Worm (Caenorhabditis elegans): ENCODE results near the gene clhm-1.

clhm-1 gene

ce11 chrII:6913309-6913708 lies 42.5 kb upstream of the clhm-1 start, which contains the start of gene cyn-10 (continued):
- TF ChIP-seq ceh-88 (GFP tag; IDR thresholded peaks at IDR 0.05): peak; percentile 88
- TF ChIP-seq aha-1 (tag; optimal IDR thresholded peaks at IDR 0.05): no peak
- peak; percentile 93 for TF ChIP-seq swsn-7 (tag; optimal IDR thresholded peaks at IDR 0.05)
- TF ChIP-seq unc-62 (GFP tag; optimal IDR thresholded peaks at IDR 0.05): no peak
- TF ChIP-seq sox-4 (tag; optimal IDR thresholded peaks at IDR 0.05): peak; percentile 95
- TF ChIP-seq irx-1 (tag; optimal IDR thresholded peaks at IDR 0.05): peak; percentile 98
- no peak for TF ChIP-seq pag-3 (tag; optimal IDR thresholded peaks at IDR 0.05; ENCODE audit: borderline replicate concordance, insufficient read depth)
- peak; percentile 94 for TF ChIP-seq nhr-71 (tag; optimal IDR thresholded peaks at IDR 0.05)
- TF ChIP-seq ces-1 (GFP tag; optimal IDR thresholded peaks at IDR 0.05): no peak
- peak; percentile 98 for TF ChIP-seq fkh-4 (tag; optimal IDR thresholded peaks at IDR 0.05; ENCODE audit: borderline replicate concordance)
- TF ChIP-seq ztf-11 (tag; optimal IDR thresholded peaks at IDR 0.05): peak in 1 of 2 experiments; percentile 99
- peak; percentile 44 for TF ChIP-seq snpc-4 (tag; optimal IDR thresholded peaks at IDR 0.05)
- peak; percentile 84 for TF ChIP-seq unc-130 (tag; optimal IDR thresholded peaks at IDR 0.05)
- TF ChIP-seq hlh-17 (GFP tag; optimal IDR thresholded peaks at IDR 0.05; ENCODE audit: borderline replicate concordance): peak; percentile 87

ce11 chrII:6909568-6910122 lies 38.8 kb upstream of the clhm-1 start, which contains the start of gene asm-1:
Gene asm-1 (plus strand): TSS chrII:6910072.
- no peak for TF ChIP-seq Y116A8C.19 (tag; optimal IDR thresholded peaks at IDR 0.05; ENCODE audit: borderline replicate concordance)
- peak; percentile 47 for TF ChIP-seq nhr-71 (tag; optimal IDR thresholded peaks at IDR 0.05)
- TF ChIP-seq elt-2 (tag; optimal IDR thresholded peaks at IDR 0.05): peak; percentile 52
- no peak for TF ChIP-seq C04F5.9 (tag; optimal IDR thresholded peaks at IDR 0.05)
- no peak for TF ChIP-seq isw-1 (GFP tag; IDR thresholded peaks at IDR 0.05)
- no peak for TF ChIP-seq lsy-2 (tag; optimal IDR thresholded peaks at IDR 0.05)
- TF ChIP-seq lin-14 (GFP tag; optimal IDR thresholded peaks at IDR 0.05): peak; percentile 8
- no peak for TF ChIP-seq sox-4 (tag; optimal IDR thresholded peaks at IDR 0.05)
- no peak for TF ChIP-seq nhr-85 (tag)
- peak in 2 of 6 experiments; percentile 49 to 67 for TF ChIP-seq elt-3 (tag; optimal IDR thresholded peaks at IDR 0.05)
- peak; percentile 18 for TF ChIP-seq mep-1 (tag; optimal IDR thresholded peaks at IDR 0.05)
- TF ChIP-seq pax-3 (tag; optimal IDR thresholded peaks at IDR 0.05): no peak
- no peak for TF ChIP-seq snpc-4 (tag; optimal IDR thresholded peaks at IDR 0.05)
- TF ChIP-seq lin-35 (GFP tag; optimal IDR thresholded peaks at IDR 0.05): peak in 1 of 2 experiments; percentile 26
- TF ChIP-seq hlh-4 (tag; optimal IDR thresholded peaks at IDR 0.05): no peak
- TF ChIP-seq nhr-20 (tag; optimal IDR thresholded peaks at IDR 0.05): peak; percentile 34
- TF ChIP-seq aha-1 (tag; optimal IDR thresholded peaks at IDR 0.05): no peak
- no peak for TF ChIP-seq xbp-1 (tag; optimal IDR thresholded peaks at IDR 0.05)
- no peak for TF ChIP-seq sup-37 (GFP tag; optimal IDR thresholded peaks at IDR 0.05)
- no peak for TF ChIP-seq unc-86 (tag; optimal IDR thresholded peaks at IDR 0.05)
- TF ChIP-seq aly-2 (tag; optimal IDR thresholded peaks at IDR 0.05): no peak
- TF ChIP-seq zag-1 (tag; optimal IDR thresholded peaks at IDR 0.05): no peak
- no peak for TF ChIP-seq unc-98 (GFP tag; IDR thresholded peaks at IDR 0.05)

- no peak for TF ChIP-seq nhr-19 (GFP tag; conservative IDR thresholded peaks at IDR 0.05)
- peak; percentile 67 for TF ChIP-seq pag-3 (tag; optimal IDR thresholded peaks at IDR 0.05; ENCODE audit: borderline replicate concordance, insufficient read depth)
- no peak for TF ChIP-seq efl-1 (optimal IDR thresholded peaks at IDR 0.05)
- peak; percentile 13 to 84 for TF ChIP-seq efl-1 (GFP tag; optimal IDR thresholded peaks at IDR 0.05 in 1 of 2)
- no peak for TF ChIP-seq elt-2 (tag; optimal IDR thresholded peaks at IDR 0.05)
- no peak for TF ChIP-seq ceh-63 (GFP tag; optimal IDR thresholded peaks at IDR 0.05)
- TF ChIP-seq elt-3 (tag; optimal IDR thresholded peaks at IDR 0.05): peak in 2 of 6 experiments; percentile 3 to 49
- TF ChIP-seq ceh-8 (GFP tag; optimal IDR thresholded peaks at IDR 0.05): no peak
- no peak for TF ChIP-seq fkh-4 (tag; optimal IDR thresholded peaks at IDR 0.05; ENCODE audit: borderline replicate concordance)
- no peak for TF ChIP-seq C34B4.2 (tag; optimal IDR thresholded peaks at IDR 0.05)
- no peak for TF ChIP-seq ztf-11 (tag; optimal IDR thresholded peaks at IDR 0.05)
- peak in 2 of 3 experiments; percentile 5 to 21 for TF ChIP-seq dpl-1 (GFP tag; optimal IDR thresholded peaks at IDR 0.05)
- TF ChIP-seq nhr-71 (tag; optimal IDR thresholded peaks at IDR 0.05): peak; percentile 2
- no peak for TF ChIP-seq fkh-10 (GFP tag; optimal IDR thresholded peaks at IDR 0.05)
- TF ChIP-seq efl-3 (GFP tag; optimal IDR thresholded peaks at IDR 0.05): no peak
- TF ChIP-seq mef-2 (tag; optimal IDR thresholded peaks at IDR 0.05): no peak
- no peak for TF ChIP-seq mab-9 (GFP tag; IDR thresholded peaks at IDR 0.05)
- no peak for TF ChIP-seq xbp-1 (tag; optimal IDR thresholded peaks at IDR 0.05)
- no peak for TF ChIP-seq Y116A8C.19 (tag; optimal IDR thresholded peaks at IDR 0.05; ENCODE audit: borderline replicate concordance)
- TF ChIP-seq hpl-2 (GFP tag; optimal IDR thresholded peaks at IDR 0.05): no peak
- TF ChIP-seq rnt-1 (tag; optimal IDR thresholded peaks at IDR 0.05): peak; percentile 7
- peak; percentile 11 for TF ChIP-seq lir-3 (tag; optimal IDR thresholded peaks at IDR 0.05; ENCODE audit: poor library complexity)
- peak; percentile 4 to 28 for TF ChIP-seq lsy-2 (tag; optimal IDR thresholded peaks at IDR 0.05)
- TF ChIP-seq lin-14 (GFP tag; optimal IDR thresholded peaks at IDR 0.05): peak; percentile 35
These were observed 37.9 kb upstream of the clhm-1 start for ce11 chrII:6908689-6909088.
